Fruit fly (Drosophila melanogaster) whole organism, embryonic: ENCODE data around the gene CG7342.

Experiments used
- Adf1 ChIP-seq: fragments of 200-800 bp; sonication (Bioruptor generic); IDR thresholded peaks from 2 replicates; pipeline ENCODE4 v1.3.6; 2022; ENCODE audit warnings: missing biosample characterization, missing genetic modification characterization
- CG10565 ChIP-seq: fragments of 200-800 bp; sonication (Bioruptor generic); optimal IDR thresholded peaks from 3 replicates; lab custom pipeline; 2016; ENCODE audit warnings: missing biosample characterization, mild to moderate bottlenecking, missing genetic modification characterization
- CG10654 ChIP-seq: fragments of 200-800 bp; sonication (Bioruptor generic); optimal IDR thresholded peaks from 2 replicates; lab custom pipeline; 2016; ENCODE audit warnings: missing biosample characterization, missing genetic modification characterization
- CG10959 ChIP-seq: fragments of 200-800 bp; sonication (Bioruptor generic); IDR thresholded peaks from 2 replicates; pipeline ENCODE4 v1.3.6; 2022; ENCODE audit warnings: missing biosample characterization, missing genetic modification characterization
- CG11560 ChIP-seq: fragments of 200-800 bp; sonication (Bioruptor generic); IDR thresholded peaks from 3 replicates; pipeline ENCODE4 v1.3.6; 2022; ENCODE audit warnings: missing biosample characterization, missing genetic modification characterization
- CG14965 ChIP-seq: fragments of 200-800 bp; sonication (Bioruptor generic); optimal IDR thresholded peaks from 2 replicates; lab custom pipeline; 2016; ENCODE audit warnings: missing biosample characterization, missing genetic modification characterization, borderline replicate concordance
- CG15479 ChIP-seq: fragments of 200-800 bp; sonication (Bioruptor generic); optimal IDR thresholded peaks from 3 replicates; lab custom pipeline; 2019; ENCODE audit warnings: missing biosample characterization, mild to moderate bottlenecking, missing genetic modification characterization, moderate library complexity
- CG16815 ChIP-seq: fragments of 200-800 bp; sonication (Bioruptor generic); optimal IDR thresholded peaks from 3 replicates; lab custom pipeline; 2017; ENCODE audit warnings: missing biosample characterization, mild to moderate bottlenecking, missing genetic modification characterization
- CG17912 ChIP-seq: fragments of 200-800 bp; sonication (Bioruptor generic); optimal IDR thresholded peaks from 2 replicates; lab custom pipeline; 2018; ENCODE audit warnings: missing biosample characterization, mild to moderate bottlenecking, missing genetic modification characterization
- CG2199 ChIP-seq: fragments of 200-800 bp; sonication (Bioruptor generic); IDR thresholded peaks from 3 replicates; pipeline ENCODE4 v1.3.6; 2022; ENCODE audit warnings: missing biosample characterization, missing genetic modification characterization
- CG2712 ChIP-seq: fragments of 200-800 bp; optimal IDR thresholded peaks from 3 replicates; lab custom pipeline; 2019; ENCODE audit warnings: missing biosample characterization, mild to moderate bottlenecking, missing genetic modification characterization, moderate library complexity
- CG33213 ChIP-seq: fragments of 200-800 bp; sonication (Bioruptor generic); optimal IDR thresholded peaks from 3 replicates; lab custom pipeline; 2016; ENCODE audit warnings: missing biosample characterization, missing genetic modification characterization
- CG34376 ChIP-seq: fragments of 200-800 bp; sonication (Bioruptor generic); optimal IDR thresholded peaks from 2 replicates; lab custom pipeline; 2018; ENCODE audit warnings: missing biosample characterization, mild to moderate bottlenecking, missing genetic modification characterization
- CG3847 ChIP-seq: fragments of 200-800 bp; sonication (Bioruptor generic); IDR thresholded peaks from 2 replicates; pipeline ENCODE4 v1.3.6; 2022; ENCODE audit warnings: missing biosample characterization, missing genetic modification characterization
- CG42726 ChIP-seq: fragments of 200-800 bp; sonication (Bioruptor generic); IDR thresholded peaks from 2 replicates; pipeline ENCODE4 v1.3.6; 2022; ENCODE audit warnings: missing biosample characterization, missing genetic modification characterization; ENCODE audit not compliant: partially characterized antibody
- CG4360 ChIP-seq: fragments of 200-800 bp; sonication (Bioruptor generic); IDR thresholded peaks from 2 replicates; pipeline ENCODE4 v1.3.6; 2022; ENCODE audit warnings: missing biosample characterization, missing genetic modification characterization
- CG4404 ChIP-seq: fragments of 200-800 bp; sonication (Bioruptor generic); IDR thresholded peaks from 2 replicates; pipeline ENCODE4 v1.3.6; 2022; ENCODE audit warnings: missing biosample characterization, missing genetic modification characterization
- CG4707 ChIP-seq: fragments of 200-800 bp; sonication (Bioruptor generic); optimal IDR thresholded peaks from 2 replicates; lab custom pipeline; 2018; ENCODE audit warnings: missing biosample characterization, mild to moderate bottlenecking, missing genetic modification characterization, moderate library complexity
- CG6689 ChIP-seq: fragments of 200-800 bp; sonication (Bioruptor generic); IDR thresholded peaks from 2 replicates; pipeline ENCODE4 v1.3.6; 2022; ENCODE audit warnings: missing biosample characterization, missing genetic modification characterization
- CG8089 ChIP-seq: fragments of 200-800 bp; sonication (Bioruptor generic); optimal IDR thresholded peaks from 3 replicates; lab custom pipeline; 2016; ENCODE audit warnings: missing biosample characterization, missing genetic modification characterization
- CHES-1-like ChIP-seq: fragments of 200-800 bp; sonication (Bioruptor generic); optimal IDR thresholded peaks from 2 replicates; lab custom pipeline; 2016; ENCODE audit warnings: missing biosample characterization, missing genetic modification characterization
- Chrac-16 ChIP-seq: fragments of 200-800 bp; sonication (Bioruptor generic); optimal IDR thresholded peaks from 3 replicates; lab custom pipeline; 2016; ENCODE audit warnings: missing biosample characterization, missing genetic modification characterization
- CrebB ChIP-seq: fragments of 200-800 bp; sonication (Bioruptor generic); optimal IDR thresholded peaks from 3 replicates; lab custom pipeline; 2018; ENCODE audit warnings: missing biosample characterization, mild to moderate bottlenecking, missing genetic modification characterization
- Dad ChIP-seq: fragments of 200-800 bp; sonication (Bioruptor generic); optimal IDR thresholded peaks from 3 replicates; lab custom pipeline; 2016; ENCODE audit warnings: missing biosample characterization, missing genetic modification characterization
- Deaf1 ChIP-seq: fragments of 200-800 bp; optimal IDR thresholded peaks from 3 replicates; lab custom pipeline; 2019; ENCODE audit warnings: missing biosample characterization, mild to moderate bottlenecking, missing genetic modification characterization, moderate library complexity
- H15 ChIP-seq: fragments of 200-800 bp; sonication (Bioruptor generic); IDR thresholded peaks from 3 replicates; pipeline ENCODE4 v1.3.6; 2022; ENCODE audit warnings: missing biosample characterization, missing genetic modification characterization
- HLH54F ChIP-seq: fragments of 200-800 bp; sonication (Bioruptor generic); optimal IDR thresholded peaks from 3 replicates; lab custom pipeline; 2016; ENCODE audit warnings: missing biosample characterization, missing genetic modification characterization
- Max ChIP-seq: fragments of 200-800 bp; sonication (Bioruptor generic); optimal IDR thresholded peaks from 2 replicates; lab custom pipeline; 2016; ENCODE audit warnings: missing biosample characterization, mild to moderate bottlenecking, missing genetic modification characterization
- NFAT ChIP-seq: fragments of 200-800 bp; sonication (Bioruptor generic); IDR thresholded peaks from 2 replicates; pipeline ENCODE4 v1.3.6; 2022; ENCODE audit warnings: missing biosample characterization, missing genetic modification characterization
- Nf-YB ChIP-seq: fragments of 200-800 bp; sonication (Bioruptor generic); optimal IDR thresholded peaks from 3 replicates; lab custom pipeline; 2019; ENCODE audit warnings: missing biosample characterization, mild to moderate bottlenecking, missing genetic modification characterization, moderate library complexity
- Oaz ChIP-seq: fragments of 200-800 bp; sonication (Bioruptor generic); IDR thresholded peaks from 2 replicates; pipeline ENCODE4 v1.3.6; 2022; ENCODE audit warnings: missing biosample characterization, missing genetic modification characterization
- Poxn ChIP-seq: fragments of 200-800 bp; sonication (Bioruptor generic); IDR thresholded peaks from 2 replicates; pipeline ENCODE4 v1.3.6; 2022; ENCODE audit warnings: missing biosample characterization, missing genetic modification characterization
- Spps ChIP-seq: fragments of 200-800 bp; sonication (Bioruptor generic); optimal IDR thresholded peaks from 2 replicates; lab custom pipeline; 2018; ENCODE audit warnings: missing biosample characterization, mild to moderate bottlenecking, missing genetic modification characterization
- Ssrp ChIP-seq: fragments of 200-800 bp; sonication (Bioruptor generic); optimal IDR thresholded peaks from 2 replicates; lab custom pipeline; 2018; ENCODE audit warnings: missing biosample characterization, mild to moderate bottlenecking, missing genetic modification characterization, moderate library complexity
- bowl ChIP-seq: fragments of 200-800 bp; sonication (Bioruptor generic); IDR thresholded peaks from 2 replicates; pipeline ENCODE4 v1.3.6; 2022; ENCODE audit warnings: missing biosample characterization, missing genetic modification characterization
- cad ChIP-seq: fragments of >200 bp; optimal IDR thresholded peaks from 2 replicates; lab custom pipeline; 2017; ENCODE audit warnings: missing biosample characterization, missing genetic modification characterization
- cato ChIP-seq: fragments of 200-800 bp; sonication (Bioruptor generic); optimal IDR thresholded peaks from 2 replicates; lab custom pipeline; 2016; ENCODE audit warnings: missing biosample characterization, missing genetic modification characterization, borderline replicate concordance
- chif ChIP-seq, 2 experiments: fragments of 200-800 bp; sonication (Bioruptor generic); optimal IDR thresholded peaks; 3 replicates each; lab custom pipeline; 2016; ENCODE audit warnings: missing biosample characterization in 2 of 2, missing genetic modification characterization in 2 of 2
- chinmo ChIP-seq: fragments of 200-800 bp; sonication (Bioruptor generic); IDR thresholded peaks from 4 replicates; pipeline ENCODE4 v1.3.6; 2022; ENCODE audit warnings: missing biosample characterization, missing genetic modification characterization; ENCODE audit not compliant: partially characterized antibody
- corto ChIP-seq: fragments of 200-800 bp; sonication (Bioruptor generic); optimal IDR thresholded peaks from 2 replicates; lab custom pipeline; 2016; ENCODE audit warnings: missing biosample characterization, mild to moderate bottlenecking, missing genetic modification characterization, moderate library complexity
- dmrt99B ChIP-seq: fragments of 200-800 bp; sonication (Bioruptor generic); optimal IDR thresholded peaks from 2 replicates; lab custom pipeline; 2018; ENCODE audit warnings: missing biosample characterization, mild to moderate bottlenecking, missing genetic modification characterization, moderate library complexity
- kah ChIP-seq: fragments of 200-800 bp; sonication (Bioruptor generic); optimal IDR thresholded peaks from 2 replicates; lab custom pipeline; 2018; ENCODE audit warnings: missing biosample characterization, mild to moderate bottlenecking, missing genetic modification characterization
- lmd ChIP-seq: fragments of 200-800 bp; sonication (Bioruptor generic); IDR thresholded peaks from 2 replicates; pipeline ENCODE4 v1.3.6; 2022; ENCODE audit warnings: missing biosample characterization, missing genetic modification characterization
- nau ChIP-seq: fragments of 200-800 bp; sonication (Bioruptor generic); optimal IDR thresholded peaks from 3 replicates; lab custom pipeline; 2017; ENCODE audit warnings: missing biosample characterization, mild to moderate bottlenecking, missing genetic modification characterization, missing genetic modification reagents
- pfk ChIP-seq: fragments of 200-800 bp; sonication (Bioruptor generic); optimal IDR thresholded peaks from 2 replicates; lab custom pipeline; 2018; ENCODE audit warnings: missing biosample characterization, mild to moderate bottlenecking, missing genetic modification characterization, moderate library complexity
- scrt ChIP-seq: fragments of 200-800 bp; sonication (Bioruptor generic); optimal IDR thresholded peaks from 2 replicates; lab custom pipeline; 2018; ENCODE audit warnings: missing biosample characterization, mild to moderate bottlenecking, missing genetic modification characterization, moderate library complexity
- slou ChIP-seq: fragments of 200-800 bp; sonication (Bioruptor generic); optimal IDR thresholded peaks from 3 replicates; lab custom pipeline; 2016; ENCODE audit warnings: missing biosample characterization, missing genetic modification characterization
- stc ChIP-seq: fragments of 200-800 bp; sonication (Bioruptor generic); IDR thresholded peaks from 2 replicates; pipeline ENCODE4 v1.3.6; 2022; ENCODE audit warnings: missing biosample characterization, missing genetic modification characterization
- tin ChIP-seq: fragments of 200-800 bp; sonication (Bioruptor generic); optimal IDR thresholded peaks from 3 replicates; lab custom pipeline; 2016; ENCODE audit warnings: missing biosample characterization, missing genetic modification characterization
- wdn ChIP-seq: fragments of 200-800 bp; sonication (Bioruptor generic); IDR thresholded peaks from 2 replicates; pipeline ENCODE4 v1.3.6; 2022; ENCODE audit warnings: missing biosample characterization, missing genetic modification characterization
- wor ChIP-seq: fragments of 200-800 bp; sonication (Bioruptor generic); IDR thresholded peaks from 2 replicates; pipeline ENCODE4 v1.3.6; 2022; ENCODE audit warnings: missing biosample characterization, missing genetic modification characterization
- zen ChIP-seq: fragments of 200-800 bp; sonication (Bioruptor generic); optimal IDR thresholded peaks from 3 replicates; lab custom pipeline; 2018; ENCODE audit warnings: missing biosample characterization, mild to moderate bottlenecking, missing genetic modification characterization, moderate library complexity

CG7342 gene

DNA sequence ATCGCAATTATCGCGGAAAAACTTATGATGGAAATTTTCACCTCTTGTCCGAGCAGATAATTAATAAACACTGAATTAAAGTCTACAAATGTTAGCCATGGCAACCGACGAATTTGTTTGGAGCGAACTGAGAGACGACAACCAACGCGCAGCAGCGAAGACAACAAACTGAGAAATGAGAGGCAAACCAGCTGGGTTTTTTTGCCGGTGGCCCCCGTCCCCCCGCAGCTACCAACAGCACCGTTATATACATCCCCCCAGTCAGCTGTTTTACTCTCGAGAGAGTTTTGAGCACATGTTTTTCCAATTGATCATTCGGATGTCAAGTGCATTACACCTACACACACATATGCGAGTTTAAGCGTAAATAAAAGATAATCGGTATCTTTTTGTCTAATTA, 37.9 kb downstream of the CG7342 start (continued):
- no peak for TF ChIP-seq zen
- no peak for TF ChIP-seq lmd
- TF ChIP-seq CG14965 (GFP tag; lab: Kevin White, UChicago), result no peak
- no peak for TF ChIP-seq corto (GFP tag; lab: Kevin White, UChicago)
- TF ChIP-seq kah, result no peak
- TF ChIP-seq Chrac-16 (GFP tag; lab: Kevin White, UChicago), result no peak
- no peak for TF ChIP-seq H15 (GFP tag; lab: Robert Waterston, UW)
- TF ChIP-seq Nf-YB (GFP tag; lab: Kevin White, UChicago), result no peak
- no peak for TF ChIP-seq CG10654 (GFP tag; lab: Kevin White, UChicago)
- no peak for TF ChIP-seq CG10959 (GFP tag; lab: Robert Waterston, UW)
- no peak for TF ChIP-seq CG2712 (tag; lab: Kevin White, UChicago)
- no peak for TF ChIP-seq Ssrp (tag; lab: Kevin White, UChicago)
- TF ChIP-seq scrt, result peak; percentile 8
- TF ChIP-seq Adf1 (GFP tag; lab: Robert Waterston, UW), result peak; percentile 25; the same call in 1 of the 2 replicates
- no peak for TF ChIP-seq CG6689 (GFP tag; lab: Robert Waterston, UW)
- no peak for TF ChIP-seq Spps (tag; lab: Kevin White, UChicago)
- TF ChIP-seq pfk (GFP tag; lab: Kevin White, UChicago), result no peak
- TF ChIP-seq CG33213 (GFP tag; lab: Kevin White, UChicago), result no peak
- TF ChIP-seq nau (GFP tag; lab: Kevin White, UChicago), result no peak
- TF ChIP-seq CG4707 (GFP tag; lab: Kevin White, UChicago), result no peak
- no peak for TF ChIP-seq CG4404 (GFP tag; lab: Robert Waterston, UW)
- no peak for TF ChIP-seq dmrt99B (tag; lab: Kevin White, UChicago)
- no peak for TF ChIP-seq CG11560
- TF ChIP-seq CG4360 (GFP tag; lab: Robert Waterston, UW), result no peak
- peak; percentile 4 for TF ChIP-seq Max (GFP tag; lab: Kevin White, UChicago)
- no peak for TF ChIP-seq slou (GFP tag; lab: Kevin White, UChicago)
- TF ChIP-seq cad (GFP tag; lab: Kevin White, UChicago), result no peak
- TF ChIP-seq CG2199 (GFP tag; lab: Robert Waterston, UW), result no peak
- no peak for TF ChIP-seq chif (GFP tag; optimal IDR thresholded peaks at IDR 0.05; lab: Kevin White, UChicago)
- TF ChIP-seq Poxn, result no peak
- no peak for TF ChIP-seq CG42726 (GFP tag; lab: Robert Waterston, UW)
- no peak for TF ChIP-seq HLH54F (GFP tag; lab: Kevin White, UChicago)
- no peak for TF ChIP-seq CrebB (tag; lab: Kevin White, UChicago)
- no peak for TF ChIP-seq Deaf1
- no peak for TF ChIP-seq Oaz (GFP tag; lab: Robert Waterston, UW)
- no peak for TF ChIP-seq CG15479
- no peak for TF ChIP-seq cato (GFP tag; lab: Kevin White, UChicago)
- TF ChIP-seq NFAT (GFP tag; lab: Robert Waterston, UW), result peak; percentile 57
- TF ChIP-seq CG17912 (GFP tag; lab: Kevin White, UChicago), result no peak
- peak; percentile 32 for TF ChIP-seq CG34376
- TF ChIP-seq stc (GFP tag; lab: Robert Waterston, UW), result no peak
- no peak for TF ChIP-seq CG10565 (GFP tag; lab: Kevin White, UChicago)
- no peak for TF ChIP-seq CG8089 (GFP tag; lab: Kevin White, UChicago)
- no peak for TF ChIP-seq CHES-1-like (GFP tag; lab: Kevin White, UChicago)
- TF ChIP-seq wdn (GFP tag; lab: Robert Waterston, UW), result 0 out of 2 replicates have a peak, but pooled peaks have one; percentile 10
- TF ChIP-seq tin (GFP tag; lab: Kevin White, UChicago), result no peak
- no peak for TF ChIP-seq bowl (GFP tag; lab: Robert Waterston, UW)
- no peak for TF ChIP-seq CG16815 (GFP tag; lab: Kevin White, UChicago)
- TF ChIP-seq chinmo (GFP tag; lab: Robert Waterston, UW), result peak; percentile 94; the same call in 3 of the 4 replicates
- TF ChIP-seq wor (GFP tag; lab: Robert Waterston, UW), result no peak
- TF ChIP-seq CG3847 (GFP tag; lab: Robert Waterston, UW), result no peak
- no peak for TF ChIP-seq Dad (GFP tag; lab: Kevin White, UChicago)
